Worm (Caenorhabditis elegans) whole organism, midembryonic: ENCODE results near the gene smu-2.

ENCODE experiments used
- cog-1 ChIP-seq: sonication (generic microtip); optimal IDR thresholded peaks from 2 replicates; lab custom pipeline; 2016; ENCODE audit warnings: missing genetic modification characterization, missing compliant biosample characterization
- flt-1 ChIP-seq: fragments of 200-800 bp; sonication (Bioruptor generic); IDR thresholded peaks from 2 replicates; pipeline ENCODE4 v1.3.6; 2022; ENCODE audit warnings: missing genetic modification characterization, missing compliant biosample characterization
- klf-2 ChIP-seq: fragments of 200-800 bp; sonication (Bioruptor generic); conservative IDR thresholded peaks from 2 replicates; pipeline ENCODE4 v1.3.6; 2022; ENCODE audit warnings: missing genetic modification reagents, missing genetic modification characterization, missing compliant biosample characterization
- ref-1 ChIP-seq: fragments of 200-800 bp; sonication (Bioruptor generic); conservative IDR thresholded peaks from 2 replicates; pipeline ENCODE4 v1.3.6; 2022; ENCODE audit warnings: missing genetic modification reagents, missing genetic modification characterization, missing compliant biosample characterization
- tab-1 ChIP-seq: fragments of 200-800 bp; sonication (Bioruptor generic); IDR thresholded peaks from 2 replicates; pipeline ENCODE4 v1.3.6; 2022; ENCODE audit warnings: missing genetic modification characterization, missing compliant biosample characterization

ce11 chrII:3528256-3528655 is 46.0 kb downstream of the smu-2 start, which contains the start of gene ncs-6:
- TF ChIP-seq flt-1 (no peak), klf-2 (GFP tag; lab: Robert Waterston, UW) (no peak), tab-1 (GFP tag; lab: Robert Waterston, UW) (no peak), cog-1 (tag; lab: Kevin White, UChicago) (no peak), ref-1 (GFP tag; lab: Robert Waterston, UW) (no peak)
